Worm (Caenorhabditis elegans) whole organism, L2 larva: ENCODE results near the gene cdh-8.

Experiments
- ceh-16 ChIP-seq: fragments of 150-350 bp; optimal IDR thresholded peaks from 2 replicates; lab custom pipeline; 2014; ENCODE audit warnings: missing biosample characterization, missing genetic modification characterization
- nhr-12 ChIP-seq: fragments of 150-350 bp; optimal IDR thresholded peaks from 2 replicates; lab custom pipeline; 2014; ENCODE audit warnings: missing biosample characterization, missing genetic modification characterization
- zag-1 ChIP-seq: fragments of 150-350 bp; optimal IDR thresholded peaks from 2 replicates; lab custom pipeline; 2014; ENCODE audit warnings: missing biosample characterization, missing genetic modification characterization
- ztf-11 ChIP-seq: sonication (generic microtip); optimal IDR thresholded peaks from 2 replicates; lab custom pipeline; 2017; ENCODE audit warnings: missing biosample characterization, missing genetic modification characterization
- ztf-4 ChIP-seq: fragments of 150-350 bp; optimal IDR thresholded peaks from 2 replicates; lab custom pipeline; 2014; ENCODE audit warnings: missing biosample characterization, missing genetic modification characterization

ce11 chrIV:386576-386975 is 47.0 kb downstream of the cdh-8 start, which contains the start of gene T07A9.14:
- TF ChIP-seq ceh-16 (tag; lab: Kevin White, UChicago) (no peak), zag-1 (tag; lab: Kevin White, UChicago) (no peak), nhr-12 (tag; lab: Kevin White, UChicago) (no peak), ztf-4 (no peak), ztf-11 (tag; lab: Kevin White, UChicago) (no peak)
